Worm (Caenorhabditis elegans): ENCODE results near the gene ugt-42.

ce11 chrV:609671-610070 lies 37.3 kb upstream of the ugt-42 start, which contains the start of gene srlf-36:
- no peak for TF ChIP-seq aly-2 (tag; optimal IDR thresholded peaks at IDR 0.05)
- no peak for TF ChIP-seq elt-1 (tag; optimal IDR thresholded peaks at IDR 0.05)
- TF ChIP-seq unc-62 (GFP tag; optimal IDR thresholded peaks at IDR 0.05), result no peak

Measured in whole organism, L2 larva.